Fruit fly (Drosophila melanogaster): ENCODE results near the gene elm.

Gene elm

DNA sequence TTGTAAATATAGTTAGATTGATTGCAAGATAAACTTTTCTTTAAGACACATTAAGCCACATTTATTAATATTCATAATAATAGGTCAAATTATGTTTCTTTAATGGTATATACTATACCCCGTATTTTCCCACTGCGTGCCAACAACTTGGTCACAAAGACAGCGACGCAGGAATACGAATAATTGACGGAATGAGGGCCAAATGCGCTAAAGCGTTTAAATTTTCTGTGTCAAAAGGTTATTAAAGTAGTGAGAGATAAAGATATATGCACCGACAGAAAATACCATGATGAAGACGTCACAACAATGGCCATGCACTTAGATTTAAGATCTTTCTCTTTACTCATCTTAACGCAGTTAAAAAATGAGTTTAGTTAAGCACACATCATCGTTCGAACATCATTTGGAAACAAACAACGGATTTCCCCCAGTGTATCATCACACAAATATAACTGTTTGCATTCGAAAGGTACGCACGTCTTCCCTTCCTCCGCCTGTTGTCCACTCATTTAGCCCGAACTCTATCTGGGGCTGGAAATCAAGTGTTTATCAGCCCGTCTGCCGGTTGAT is 34.2 kb downstream of the elm start (continued):
- TF ChIP-seq pan (optimal IDR thresholded peaks at IDR 0.05) (no peak), pan (GFP tag; optimal IDR thresholded peaks at IDR 0.05 in 1 of 2, IDR thresholded peaks at IDR 0.05 in 1 of 2) (peak in 1 of 2 experiments; percentile 68), CG11560 (tag; IDR thresholded peaks at IDR 0.05) (no peak), chif (GFP tag; optimal IDR thresholded peaks at IDR 0.05) (peak in 1 of 2 experiments; percentile 65), dan (GFP tag; IDR thresholded peaks at IDR 0.05) (no peak), CG10565 (GFP tag; optimal IDR thresholded peaks at IDR 0.05) (no peak), CG6254 (GFP tag; optimal IDR thresholded peaks at IDR 0.05) (peak; percentile 55), slou (GFP tag; optimal IDR thresholded peaks at IDR 0.05) (peak; percentile 41), nerfin-1 (tag; optimal IDR thresholded peaks at IDR 0.05) (peak; percentile 51), B-H2 (GFP tag; optimal IDR thresholded peaks at IDR 0.05) (no peak), D19A (tag; optimal IDR thresholded peaks at IDR 0.05) (peak; percentile 61), CG43689 (GFP tag; IDR thresholded peaks at IDR 0.05) (no peak; the same call in 1 of the 2 replicates), Camta (GFP tag; optimal IDR thresholded peaks at IDR 0.05) (peak; percentile 62), tll (GFP tag; optimal IDR thresholded peaks at IDR 0.05) (no peak), CG4404 (GFP tag; IDR thresholded peaks at IDR 0.05) (peak; percentile 39; the same call in 1 of the 2 replicates), CG4820 (GFP tag; optimal IDR thresholded peaks at IDR 0.05) (peak; percentile 65), sim (GFP tag; IDR thresholded peaks at IDR 0.05) (no peak), CG11247 (GFP tag; IDR thresholded peaks at IDR 0.05) (peak; percentile 54), Jarid2 (GFP tag; optimal IDR thresholded peaks at IDR 0.05) (no peak), lbe (GFP tag; optimal IDR thresholded peaks at IDR 0.05) (no peak), CG9797 (GFP tag; optimal IDR thresholded peaks at IDR 0.05) (no peak), NC2β (GFP tag; optimal IDR thresholded peaks at IDR 0.05) (peak; percentile 62), CG2202 (tag; optimal IDR thresholded peaks at IDR 0.05) (peak; percentile 27), CG8765 (GFP tag; IDR thresholded peaks at IDR 0.05) (no peak), CG15601 (tag; optimal IDR thresholded peaks at IDR 0.05) (peak; percentile 17), da (GFP tag; optimal IDR thresholded peaks at IDR 0.05) (peak; percentile 27), ems (GFP tag; optimal IDR thresholded peaks at IDR 0.05) (peak; percentile 52), CG5245 (GFP tag; optimal IDR thresholded peaks at IDR 0.05) (peak; percentile 61), Ada2b (GFP tag; IDR thresholded peaks at IDR 0.05) (0 out of 2 replicates have a peak, but pooled peaks have one; percentile 46), CG15696 (tag; optimal IDR thresholded peaks at IDR 0.05) (no peak), so (GFP tag; IDR thresholded peaks at IDR 0.05) (peak; percentile 44; the same call in 1 of the 3 replicates), gem (tag; optimal IDR thresholded peaks at IDR 0.05) (peak; percentile 74), org-1 (GFP tag; optimal IDR thresholded peaks at IDR 0.05) (peak; percentile 69), Sox100B (GFP tag; optimal IDR thresholded peaks at IDR 0.05) (peak; percentile 72), tgo (GFP tag; IDR thresholded peaks at IDR 0.05) (peak; percentile 55), CG14860 (GFP tag; IDR thresholded peaks at IDR 0.05; ENCODE audit: partially characterized antibody) (no peak), HLHmδ (GFP tag; optimal IDR thresholded peaks at IDR 0.05) (peak; percentile 10), CG14050 (GFP tag; IDR thresholded peaks at IDR 0.05) (no peak), chn (GFP tag; optimal IDR thresholded peaks at IDR 0.05) (peak; percentile 43), CG30020 (tag; optimal IDR thresholded peaks at IDR 0.05) (peak; percentile 17), CG13894 (tag; optimal IDR thresholded peaks at IDR 0.05) (no peak), CG7839 (tag; optimal IDR thresholded peaks at IDR 0.05) (peak; percentile 72), CG17186 (GFP tag; optimal IDR thresholded peaks at IDR 0.05) (no peak), CG31365 (tag; optimal IDR thresholded peaks at IDR 0.05) (no peak), Elba2 (GFP tag; optimal IDR thresholded peaks at IDR 0.05) (no peak), schlank (tag; optimal IDR thresholded peaks at IDR 0.05) (no peak), h (optimal IDR thresholded peaks at IDR 0.05) (no peak), ttk (GFP tag; IDR thresholded peaks at IDR 0.05) (peak; percentile 49; the same call in 1 of the 2 replicates), CrebB (tag; optimal IDR thresholded peaks at IDR 0.05) (no peak), Oli (tag; optimal IDR thresholded peaks at IDR 0.05) (peak; percentile 82), fd3F (GFP tag; optimal IDR thresholded peaks at IDR 0.05) (peak; percentile 14)

All from whole organism, embryonic.